Fruit fly (Drosophila melanogaster): ENCODE data around the gene CG14190.

Gene CG14190

dm6 chrX:19018102-19018814 lies 38.5 kb upstream of the CG14190 start (continued):
- TF ChIP-seq Vsx2 (GFP tag; optimal IDR thresholded peaks at IDR 0.05; ENCODE audit: partially characterized antibody), result no peak
- no peak for TF ChIP-seq lola (GFP tag; optimal IDR thresholded peaks at IDR 0.05)
- TF ChIP-seq psq (GFP tag; optimal IDR thresholded peaks at IDR 0.05), result peak; percentile 50
- no peak for TF ChIP-seq Dif (GFP tag; optimal IDR thresholded peaks at IDR 0.05; ENCODE audit: partially characterized antibody)
- peak; percentile 54 for TF ChIP-seq Hnf4 (GFP tag; optimal IDR thresholded peaks at IDR 0.05)
- TF ChIP-seq ey (GFP tag; optimal IDR thresholded peaks at IDR 0.05), result peak; percentile 63
- TF ChIP-seq CG9705 (GFP tag; optimal IDR thresholded peaks at IDR 0.05), result peak; percentile 31
- no peak for TF ChIP-seq CG32264 (GFP tag; optimal IDR thresholded peaks at IDR 0.05)
- TF ChIP-seq pan (optimal IDR thresholded peaks at IDR 0.05), result no peak
- no peak for TF ChIP-seq Jra (GFP tag; optimal IDR thresholded peaks at IDR 0.05)
- TF ChIP-seq Sp1 (GFP tag; optimal IDR thresholded peaks at IDR 0.05), result peak; percentile 66

dm6 chrX:19020062-19020461 lies 36.6 kb upstream of the CG14190 start:
- TF ChIP-seq rgr (GFP tag; optimal IDR thresholded peaks at IDR 0.05) (no peak), dsf (GFP tag; optimal IDR thresholded peaks at IDR 0.05; ENCODE audit: borderline replicate concordance) (no peak)

dm6 chrX:19028584-19028983 lies 28.1 kb upstream of the CG14190 start:
- peak; percentile 80 for TF ChIP-seq Myc (optimal IDR thresholded peaks at IDR 0.05)
- TF ChIP-seq Hr78 (GFP tag; optimal IDR thresholded peaks at IDR 0.05), result no peak

dm6 chrX:19033739-19034138 lies 23.0 kb upstream of the CG14190 start:
- TF ChIP-seq lola (GFP tag; optimal IDR thresholded peaks at IDR 0.05), result no peak
- no peak for TF ChIP-seq GATAd (GFP tag; optimal IDR thresholded peaks at IDR 0.05)
- no peak for TF ChIP-seq fru (GFP tag; optimal IDR thresholded peaks at IDR 0.05)
- TF ChIP-seq Rel (GFP tag; optimal IDR thresholded peaks at IDR 0.05), result no peak
- no peak for TF ChIP-seq Rel (tag; optimal IDR thresholded peaks at IDR 0.05)
- no peak for TF ChIP-seq dsf (GFP tag; optimal IDR thresholded peaks at IDR 0.05; ENCODE audit: borderline replicate concordance)
- no peak for TF ChIP-seq Mio (GFP tag; optimal IDR thresholded peaks at IDR 0.05)
- TF ChIP-seq usp (GFP tag; optimal IDR thresholded peaks at IDR 0.05), result no peak
- no peak for TF ChIP-seq tai (GFP tag; optimal IDR thresholded peaks at IDR 0.05)

DNA sequence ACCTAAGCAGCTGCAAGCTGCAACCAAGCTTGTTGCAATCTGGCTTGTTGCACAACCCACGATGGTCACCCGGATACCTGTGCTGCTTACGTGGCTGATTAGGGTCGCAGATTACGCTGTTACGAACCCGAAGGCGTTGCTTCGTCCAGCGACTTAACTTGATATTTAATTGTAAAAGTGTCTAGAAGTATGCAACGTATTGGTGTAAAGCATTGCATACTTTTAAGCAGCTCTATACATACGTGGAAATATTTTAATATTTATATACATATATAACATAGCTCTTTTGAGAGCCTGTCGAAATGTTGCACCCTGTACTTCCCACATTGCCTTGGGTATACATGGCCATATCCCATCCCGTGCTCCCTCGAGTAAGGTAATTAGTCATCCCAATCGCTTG lies 19.6 kb upstream of the CG14190 start:
- TF ChIP-seq dmrt93B (GFP tag; optimal IDR thresholded peaks at IDR 0.05), result no peak
- no peak for TF ChIP-seq CrebA (GFP tag; optimal IDR thresholded peaks at IDR 0.05; ENCODE audit: borderline replicate concordance)
- TF ChIP-seq tai (GFP tag; optimal IDR thresholded peaks at IDR 0.05), result no peak
- no peak for TF ChIP-seq Jra (GFP tag; optimal IDR thresholded peaks at IDR 0.05)
- no peak for TF ChIP-seq CG32264 (GFP tag; optimal IDR thresholded peaks at IDR 0.05)
- TF ChIP-seq Hr83 (GFP tag; optimal IDR thresholded peaks at IDR 0.05; ENCODE audit: poor library complexity, severe bottlenecking), result no peak
- TF ChIP-seq Mio (GFP tag; optimal IDR thresholded peaks at IDR 0.05), result no peak
- TF ChIP-seq Rel (GFP tag; optimal IDR thresholded peaks at IDR 0.05), result no peak
- TF ChIP-seq Rel (tag; optimal IDR thresholded peaks at IDR 0.05), result no peak
- TF ChIP-seq Dfd (GFP tag; optimal IDR thresholded peaks at IDR 0.05), result no peak
- no peak for TF ChIP-seq Hr78 (GFP tag; optimal IDR thresholded peaks at IDR 0.05)
- no peak for TF ChIP-seq sage (GFP tag; optimal IDR thresholded peaks at IDR 0.05)
- no peak for TF ChIP-seq usp (GFP tag; optimal IDR thresholded peaks at IDR 0.05)
- no peak for TF ChIP-seq jim (GFP tag; optimal IDR thresholded peaks at IDR 0.05)
- no peak for TF ChIP-seq Abd-B (GFP tag; optimal IDR thresholded peaks at IDR 0.05)
- no peak for TF ChIP-seq fru (GFP tag; optimal IDR thresholded peaks at IDR 0.05)
- TF ChIP-seq pan (optimal IDR thresholded peaks at IDR 0.05), result no peak
- TF ChIP-seq dsf (GFP tag; optimal IDR thresholded peaks at IDR 0.05; ENCODE audit: borderline replicate concordance), result no peak
- TF ChIP-seq ey (GFP tag; optimal IDR thresholded peaks at IDR 0.05), result no peak
- TF ChIP-seq HLH106 (tag; optimal IDR thresholded peaks at IDR 0.05), result no peak
- TF ChIP-seq h (GFP tag; optimal IDR thresholded peaks at IDR 0.05), result no peak

DNA sequence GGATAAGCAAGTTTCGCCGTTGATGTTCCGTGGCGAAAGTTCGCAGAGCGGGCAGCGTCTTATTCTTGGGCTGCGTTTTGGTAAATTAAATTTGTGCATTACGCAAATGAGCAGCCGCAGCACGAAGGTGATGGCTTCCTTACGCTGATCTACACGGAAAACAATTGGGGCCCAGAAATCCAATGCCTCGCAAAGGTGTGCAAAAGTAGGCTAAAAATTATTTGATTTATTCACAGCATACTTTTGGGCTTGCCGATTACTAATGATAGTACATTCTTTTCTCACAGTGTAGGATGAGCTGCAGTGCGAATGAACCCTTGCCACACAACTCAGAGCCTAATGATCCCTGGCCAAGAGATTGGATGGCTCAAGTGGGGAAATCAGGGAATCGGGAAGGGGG lies 16.4 kb upstream of the CG14190 start:
- TF ChIP-seq lola (GFP tag; optimal IDR thresholded peaks at IDR 0.05), result no peak
- no peak for TF ChIP-seq dmrt93B (GFP tag; optimal IDR thresholded peaks at IDR 0.05)
- TF ChIP-seq Sp1 (GFP tag; optimal IDR thresholded peaks at IDR 0.05), result no peak
- TF ChIP-seq sv (GFP tag; optimal IDR thresholded peaks at IDR 0.05), result no peak
- no peak for TF ChIP-seq GATAd (GFP tag; optimal IDR thresholded peaks at IDR 0.05)
- TF ChIP-seq Hnf4 (GFP tag; optimal IDR thresholded peaks at IDR 0.05), result no peak
- no peak for TF ChIP-seq N (GFP tag; optimal IDR thresholded peaks at IDR 0.05)
- no peak for TF ChIP-seq foxo (GFP tag; optimal IDR thresholded peaks at IDR 0.05)
- TF ChIP-seq Hr78 (GFP tag; optimal IDR thresholded peaks at IDR 0.05), result no peak
- TF ChIP-seq Myc (optimal IDR thresholded peaks at IDR 0.05), result no peak
- no peak for TF ChIP-seq woc (GFP tag; optimal IDR thresholded peaks at IDR 0.05)

All from whole organism, wandering third instar larva.